Worm (Caenorhabditis elegans): ENCODE data around the gene rha-2.

DNA sequence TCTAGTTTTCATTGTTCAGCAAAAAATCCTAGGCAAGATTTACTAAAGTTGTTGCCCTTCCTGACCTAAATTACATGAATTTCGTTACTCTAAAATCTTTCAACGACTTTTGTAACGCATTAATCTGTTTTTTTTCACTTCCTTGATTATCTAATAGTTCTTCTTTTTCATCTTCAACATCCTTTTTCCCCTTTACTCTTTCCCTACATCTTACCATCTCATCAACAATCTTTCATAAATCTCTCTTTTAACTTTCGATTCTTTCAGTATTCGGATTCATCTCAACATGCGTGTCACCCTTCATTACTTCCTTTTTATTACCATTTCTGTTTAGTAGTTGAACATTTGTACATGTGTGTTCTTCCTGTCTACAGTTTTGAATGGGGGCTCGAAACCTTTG is 40.5 kb downstream of the rha-2 start:
- TF ChIP-seq T23F11.4 (GFP tag; optimal IDR thresholded peaks at IDR 0.05) (no peak), hlh-30 (tag; optimal IDR thresholded peaks at IDR 0.05; ENCODE audit: insufficient read depth) (no peak), sox-2 (GFP tag; IDR thresholded peaks at IDR 0.05) (no peak), ceh-30 (tag; optimal IDR thresholded peaks at IDR 0.05) (no peak)

Data from whole organism, late embryonic.